Worm (Caenorhabditis elegans) whole organism, mixed stage, embryonic: ENCODE data around the gene zipt-2.1.

Source experiments
- blmp-1 ChIP-seq: fragments of 150-350 bp; optimal IDR thresholded peaks from 2 replicates; lab custom pipeline; 2014; ENCODE audit warnings: missing biosample characterization, missing genetic modification characterization
- drap-1 ChIP-seq: fragments of 200-800 bp; sonication (Bioruptor generic); optimal IDR thresholded peaks from 3 replicates; lab custom pipeline; 2018; ENCODE audit warnings: mild to moderate bottlenecking, missing genetic modification characterization, missing compliant biosample characterization
- elt-3 ChIP-seq: fragments of 150-350 bp; optimal IDR thresholded peaks from 2 replicates; lab custom pipeline; 2014; ENCODE audit warnings: missing biosample characterization, missing genetic modification characterization
- lin-13 ChIP-seq: fragments of 150-350 bp; optimal IDR thresholded peaks from 2 replicates; lab custom pipeline; 2014; ENCODE audit warnings: missing biosample characterization, missing genetic modification characterization
- lsy-2 ChIP-seq: fragments of 150-350 bp; optimal IDR thresholded peaks from 2 replicates; lab custom pipeline; 2014; ENCODE audit warnings: missing biosample characterization, missing genetic modification characterization
- mab-5 ChIP-seq: fragments of 150-350 bp; optimal IDR thresholded peaks from 2 replicates; lab custom pipeline; 2014; ENCODE audit warnings: missing biosample characterization, missing genetic modification characterization
- nhr-237 ChIP-seq: fragments of 150-350 bp; optimal IDR thresholded peaks from 2 replicates; lab custom pipeline; 2014; ENCODE audit warnings: missing biosample characterization, missing genetic modification characterization
- snpc-4 ChIP-seq: fragments of 150-350 bp; optimal IDR thresholded peaks from 2 replicates; lab custom pipeline; 2014; ENCODE audit warnings: missing biosample characterization, missing genetic modification characterization
- unc-120 ChIP-seq: sonication (generic microtip); optimal IDR thresholded peaks from 2 replicates; lab custom pipeline; 2017; ENCODE audit warnings: missing genetic modification characterization, missing compliant biosample characterization; ENCODE audit not compliant: poor library complexity, severe bottlenecking
- unc-62 ChIP-seq: fragments of 150-350 bp; optimal IDR thresholded peaks from 2 replicates; lab custom pipeline; 2014; ENCODE audit warnings: missing biosample characterization, missing genetic modification reagents, missing genetic modification characterization
- ztf-11 ChIP-seq: fragments of 150-350 bp; optimal IDR thresholded peaks from 2 replicates; lab custom pipeline; 2014; ENCODE audit warnings: missing biosample characterization, missing genetic modification characterization

DNA sequence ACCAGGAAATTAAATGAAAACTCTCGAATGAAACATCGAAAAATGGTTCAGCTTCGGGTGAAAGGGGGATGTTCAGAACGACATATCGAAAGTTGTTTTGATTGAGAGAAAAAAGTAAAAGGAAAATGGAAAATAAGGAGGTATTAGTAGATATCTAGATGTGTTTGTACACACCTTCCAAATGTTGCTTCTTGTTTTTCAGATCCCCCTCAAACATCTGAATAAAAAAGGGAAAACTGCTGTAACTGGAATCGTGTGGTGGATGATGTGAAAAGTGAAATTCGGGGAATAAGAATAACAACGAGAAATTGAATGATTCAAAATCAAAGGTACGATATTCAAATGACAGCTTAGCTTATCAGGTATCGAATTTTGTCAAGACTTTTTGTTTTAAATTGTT, 28.6 kb downstream of the zipt-2.1 start, which contains the start of gene npax-3:
- no peak for TF ChIP-seq mab-5 (tag; lab: Kevin White, UChicago)
- no peak for TF ChIP-seq nhr-237 (tag; lab: Kevin White, UChicago)
- no peak for TF ChIP-seq blmp-1 (tag; lab: Kevin White, UChicago)
- TF ChIP-seq elt-3 (tag; lab: Kevin White, UChicago) = no peak
- TF ChIP-seq snpc-4 (tag; lab: Kevin White, UChicago) = no peak
- no peak for TF ChIP-seq drap-1 (GFP tag; lab: Kevin White, UChicago)
- no peak for TF ChIP-seq ztf-11 (tag; lab: Kevin White, UChicago)
- TF ChIP-seq unc-120 (tag; lab: Kevin White, UChicago) = no peak
- no peak for TF ChIP-seq lsy-2 (tag; lab: Kevin White, UChicago)
- TF ChIP-seq lin-13 (tag; lab: Kevin White, UChicago) = no peak
- no peak for TF ChIP-seq unc-62
